Fruit fly (Drosophila melanogaster): ENCODE data around the gene Nup205.

The Nup205 gene

dm6 chrX:19851989-19852307, at the start of gene Nup205, which contains the start of gene pico:
Gene Nup205 (plus strand): TSS chrX:19852214.
Gene pico (minus strand): TSS chrX:19852059.
- TF ChIP-seq CG11294 (GFP tag; IDR thresholded peaks at IDR 0.05) (no peak), esn (GFP tag; optimal IDR thresholded peaks at IDR 0.05) (peak; percentile 6), CG31627 (GFP tag; optimal IDR thresholded peaks at IDR 0.05) (peak; percentile 4), OdsH (GFP tag; optimal IDR thresholded peaks at IDR 0.05) (no peak), Lpt (GFP tag; optimal IDR thresholded peaks at IDR 0.05) (no peak), Sox15 (GFP tag; optimal IDR thresholded peaks at IDR 0.05) (no peak), CG3919 (GFP tag; optimal IDR thresholded peaks at IDR 0.05) (no peak), CG6163 (GFP tag; IDR thresholded peaks at IDR 0.05) (peak; percentile 25; the same call in 1 of the 3 replicates), Ets21C (GFP tag; optimal IDR thresholded peaks at IDR 0.05) (no peak), eg (GFP tag; IDR thresholded peaks at IDR 0.05) (peak; percentile 44; the same call in 1 of the 3 replicates)

- no peak for TF ChIP-seq CG31627 (GFP tag; optimal IDR thresholded peaks at IDR 0.05)
- no peak for TF ChIP-seq fd85E (GFP tag; optimal IDR thresholded peaks at IDR 0.05)
- no peak for TF ChIP-seq CG6854 (GFP tag; optimal IDR thresholded peaks at IDR 0.05)
- no peak for TF ChIP-seq CG34406 (GFP tag; optimal IDR thresholded peaks at IDR 0.05)
- no peak for TF ChIP-seq fkh (GFP tag; optimal IDR thresholded peaks at IDR 0.05)
- no peak for TF ChIP-seq pdm3 (GFP tag; optimal IDR thresholded peaks at IDR 0.05)
- TF ChIP-seq vri (GFP tag; optimal IDR thresholded peaks at IDR 0.05): no peak
- TF ChIP-seq CG9139 (GFP tag; optimal IDR thresholded peaks at IDR 0.05): no peak
- TF ChIP-seq CG6276 (GFP tag; optimal IDR thresholded peaks at IDR 0.05): no peak
- TF ChIP-seq Ets21C (GFP tag; optimal IDR thresholded peaks at IDR 0.05): no peak
- TF ChIP-seq CG10669 (GFP tag; optimal IDR thresholded peaks at IDR 0.05): no peak
Measured at dm6 chrX:19806137-19806536, 45.9 kb upstream of the Nup205 start.

- no peak for TF ChIP-seq vri (GFP tag; optimal IDR thresholded peaks at IDR 0.05)
- TF ChIP-seq Met (GFP tag; optimal IDR thresholded peaks at IDR 0.05): no peak
- no peak for TF ChIP-seq Sox14 (GFP tag; optimal IDR thresholded peaks at IDR 0.05)
- no peak for TF ChIP-seq CG8119 (GFP tag; IDR thresholded peaks at IDR 0.05)
- TF ChIP-seq CG6163 (GFP tag; IDR thresholded peaks at IDR 0.05): no peak
- no peak for TF ChIP-seq CG6854 (GFP tag; optimal IDR thresholded peaks at IDR 0.05)
- no peak for TF ChIP-seq Hr39 (GFP tag; optimal IDR thresholded peaks at IDR 0.05)
- TF ChIP-seq Ets96B (tag; optimal IDR thresholded peaks at IDR 0.05): no peak
- no peak for TF ChIP-seq CG9139 (GFP tag; optimal IDR thresholded peaks at IDR 0.05)
- no peak for TF ChIP-seq achi (GFP tag; optimal IDR thresholded peaks at IDR 0.05)
- no peak for TF ChIP-seq CG32006 (GFP tag; optimal IDR thresholded peaks at IDR 0.05)
Measured at dm6 chrX:19811057-19811456, 41.0 kb upstream of the Nup205 start.

dm6 chrX:19812429-19812828, 39.6 kb upstream of the Nup205 start, which contains the start of gene SkpD:
Gene SkpD (plus strand): TSS chrX:19812729.
- TF ChIP-seq CG11762 (GFP tag; optimal IDR thresholded peaks at IDR 0.05; ENCODE audit: insufficient read depth) (no peak), CG6163 (GFP tag; IDR thresholded peaks at IDR 0.05) (no peak), dac (GFP tag; optimal IDR thresholded peaks at IDR 0.05) (no peak), Ets96B (tag; optimal IDR thresholded peaks at IDR 0.05) (no peak), CG8319 (GFP tag; optimal IDR thresholded peaks at IDR 0.05) (no peak), net (GFP tag; optimal IDR thresholded peaks at IDR 0.05) (no peak), salr (GFP tag; optimal IDR thresholded peaks at IDR 0.05) (no peak), Sox14 (GFP tag; optimal IDR thresholded peaks at IDR 0.05) (no peak), CG10631 (GFP tag; optimal IDR thresholded peaks at IDR 0.05) (no peak), fd85E (GFP tag; optimal IDR thresholded peaks at IDR 0.05) (no peak)

- TF ChIP-seq salr (GFP tag; optimal IDR thresholded peaks at IDR 0.05) (no peak), CG10631 (GFP tag; optimal IDR thresholded peaks at IDR 0.05) (no peak), CG34406 (GFP tag; optimal IDR thresholded peaks at IDR 0.05) (no peak), Blimp-1 (GFP tag; optimal IDR thresholded peaks at IDR 0.05) (no peak), CG16779 (tag; optimal IDR thresholded peaks at IDR 0.05) (no peak), fkh (GFP tag; optimal IDR thresholded peaks at IDR 0.05) (no peak), Eip93F (GFP tag; optimal IDR thresholded peaks at IDR 0.05) (no peak), CG7368 (GFP tag; optimal IDR thresholded peaks at IDR 0.05) (no peak), CG3032 (tag; optimal IDR thresholded peaks at IDR 0.05) (no peak), CG6163 (GFP tag; IDR thresholded peaks at IDR 0.05) (no peak), dac (GFP tag; optimal IDR thresholded peaks at IDR 0.05) (no peak), Ets21C (GFP tag; optimal IDR thresholded peaks at IDR 0.05) (no peak), CG11762 (GFP tag; optimal IDR thresholded peaks at IDR 0.05; ENCODE audit: insufficient read depth) (no peak), Hr4 (GFP tag; optimal IDR thresholded peaks at IDR 0.05) (no peak), cyc (GFP tag; optimal IDR thresholded peaks at IDR 0.05) (no peak)
Measured at dm6 chrX:19815772-19816171, 36.2 kb upstream of the Nup205 start, which contains the start of gene SkpC. Gene SkpC (plus strand): TSS chrX:19816072.

All from whole organism, prepupa.